Fruit fly (Drosophila melanogaster) whole organism, prepupa: ENCODE results near the gene CG10650.

Source experiments
- CG3919 ChIP-seq: fragments of 200-800 bp; sonication (Bioruptor generic); optimal IDR thresholded peaks from 3 replicates; lab custom pipeline; 2016; ENCODE audit warnings: missing biosample characterization, missing genetic modification characterization
- CG6276 ChIP-seq: fragments of 200-800 bp; sonication (Bioruptor generic); optimal IDR thresholded peaks from 2 replicates; lab custom pipeline; 2017; ENCODE audit warnings: missing biosample characterization, mild to moderate bottlenecking, missing genetic modification characterization
- CG6792 ChIP-seq: fragments of 200-800 bp; sonication (Bioruptor generic); optimal IDR thresholded peaks from 3 replicates; lab custom pipeline; 2016; ENCODE audit warnings: missing biosample characterization, missing genetic modification characterization
- Eip75B ChIP-seq: fragments of 200-800 bp; sonication (Bioruptor generic); optimal IDR thresholded peaks from 3 replicates; lab custom pipeline; 2016; ENCODE audit warnings: missing biosample characterization, missing genetic modification characterization
- Sox102F ChIP-seq: fragments of 200-800 bp; sonication (Bioruptor generic); optimal IDR thresholded peaks from 2 replicates; lab custom pipeline; 2016; ENCODE audit warnings: missing biosample characterization, mild to moderate bottlenecking, missing genetic modification characterization
- esn ChIP-seq: fragments of 200-800 bp; sonication (Bioruptor generic); optimal IDR thresholded peaks from 2 replicates; lab custom pipeline; 2016; ENCODE audit warnings: missing biosample characterization, mild to moderate bottlenecking, missing genetic modification characterization, moderate library complexity
- fd85E ChIP-seq: fragments of 200-800 bp; sonication (Bioruptor generic); optimal IDR thresholded peaks from 3 replicates; lab custom pipeline; 2016; ENCODE audit warnings: missing biosample characterization, missing genetic modification characterization

DNA sequence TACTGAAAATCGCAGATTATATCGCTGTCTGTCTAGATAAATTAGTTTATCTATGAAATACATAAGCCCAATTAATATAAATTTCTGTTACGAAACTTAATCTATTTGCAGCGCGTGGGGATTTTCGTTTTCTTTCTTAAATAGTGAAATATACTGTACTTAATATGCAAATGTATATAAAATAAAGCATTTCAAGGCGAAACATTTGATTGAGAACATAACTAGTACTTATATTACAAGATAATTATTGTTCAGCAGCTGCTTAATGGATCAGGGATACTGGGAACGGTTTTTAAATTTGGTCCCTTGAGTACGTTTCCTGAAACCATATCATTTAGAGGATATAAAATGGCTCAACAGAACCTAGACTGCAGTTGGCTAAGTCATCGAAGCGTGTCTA lies 3.5 kb downstream of the CG10650 start, which contains the start of gene CG46465:
- no peak for TF ChIP-seq Eip75B
- TF ChIP-seq CG6792 (GFP tag; lab: Kevin White, UChicago): no peak
- TF ChIP-seq CG3919 (GFP tag; lab: Kevin White, UChicago): no peak
- no peak for TF ChIP-seq CG6276 (GFP tag; lab: Kevin White, UChicago)
- TF ChIP-seq fd85E (GFP tag; lab: Kevin White, UChicago): no peak
- no peak for TF ChIP-seq esn (GFP tag; lab: Kevin White, UChicago)
- TF ChIP-seq Sox102F (GFP tag; lab: Kevin White, UChicago): no peak
